Fruit fly (Drosophila melanogaster): ENCODE data around the gene Gr10a.
A peak's percentile ranks its signal among the peaks of the same experiment; 100 is the strongest.

The Gr10a gene

dm6 chrX:11427282-11427689, 10.1 kb upstream of the Gr10a start (continued):
- no peak for TF ChIP-seq Dad (GFP tag; optimal IDR thresholded peaks at IDR 0.05)
- TF ChIP-seq Hand (GFP tag; optimal IDR thresholded peaks at IDR 0.05), result no peak
- no peak for TF ChIP-seq CG2199 (GFP tag; IDR thresholded peaks at IDR 0.05)
- no peak for TF ChIP-seq repo (GFP tag; optimal IDR thresholded peaks at IDR 0.05)
- no peak for TF ChIP-seq cato (GFP tag; optimal IDR thresholded peaks at IDR 0.05; ENCODE audit: borderline replicate concordance)
- TF ChIP-seq odd (GFP tag; optimal IDR thresholded peaks at IDR 0.05), result peak; percentile 42
- TF ChIP-seq gt (GFP tag; IDR thresholded peaks at IDR 0.05), result no peak
- TF ChIP-seq gcm (GFP tag; optimal IDR thresholded peaks at IDR 0.05), result peak; percentile 14
- no peak; the same call in 1 of the 2 replicates for TF ChIP-seq CG31441 (GFP tag; IDR thresholded peaks at IDR 0.05)
- TF ChIP-seq Ets65A (GFP tag), result no peak
- no peak for TF ChIP-seq CG12155 (GFP tag; optimal IDR thresholded peaks at IDR 0.05)
- TF ChIP-seq CG10209 (GFP tag; optimal IDR thresholded peaks at IDR 0.05), result peak; percentile 43
- no peak for TF ChIP-seq B-H2 (GFP tag; optimal IDR thresholded peaks at IDR 0.05)
- TF ChIP-seq Chrac-16 (GFP tag; optimal IDR thresholded peaks at IDR 0.05), result no peak
- TF ChIP-seq GATAe (GFP tag; conservative IDR thresholded peaks at IDR 0.05), result peak; percentile 66; the same call in 1 of the 2 replicates
- peak; percentile 23 for TF ChIP-seq salm (tag; optimal IDR thresholded peaks at IDR 0.05)
- TF ChIP-seq CG7357 (GFP tag; IDR thresholded peaks at IDR 0.05), result no peak

- TF ChIP-seq CG6272 (GFP tag; IDR thresholded peaks at IDR 0.05) (no peak), CG8388 (GFP tag; optimal IDR thresholded peaks at IDR 0.05) (no peak), Ssrp (tag; optimal IDR thresholded peaks at IDR 0.05) (no peak), CG18764 (GFP tag; optimal IDR thresholded peaks at IDR 0.05) (no peak)
These were observed 8.9 kb upstream of the Gr10a start for dm6 chrX:11425956-11426598.

DNA sequence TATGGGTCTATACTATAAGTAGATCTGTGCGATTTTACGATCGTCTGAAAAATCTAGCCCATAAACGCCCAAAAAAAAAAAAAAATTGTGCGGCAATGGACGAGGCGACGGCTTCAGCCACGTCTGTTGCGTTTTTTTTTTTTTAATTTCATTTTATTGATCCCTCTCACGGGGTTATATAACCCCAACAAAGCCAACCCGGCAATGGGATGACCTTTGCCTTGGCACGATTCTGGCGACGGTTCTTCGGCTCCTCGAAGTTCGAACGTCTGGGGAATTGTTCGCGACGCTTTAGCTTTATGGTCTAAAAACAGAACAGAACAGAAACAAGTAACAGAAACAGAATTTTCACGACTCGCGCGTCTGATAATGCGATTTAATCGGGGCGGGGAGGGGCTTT, 8.2 kb upstream of the Gr10a start:
- TF ChIP-seq Dbx (GFP tag; IDR thresholded peaks at IDR 0.05) (0 out of 3 replicates have a peak, but pooled peaks have one; percentile 12), lbe (GFP tag; optimal IDR thresholded peaks at IDR 0.05) (no peak), CG12769 (tag; optimal IDR thresholded peaks at IDR 0.05) (peak; percentile 14), row (GFP tag; IDR thresholded peaks at IDR 0.05) (no peak), CG2199 (GFP tag; IDR thresholded peaks at IDR 0.05) (no peak), Med (GFP tag) (peak; percentile 54), sug (tag; optimal IDR thresholded peaks at IDR 0.05) (peak; percentile 13), fd96Cb (tag; optimal IDR thresholded peaks at IDR 0.05) (no peak), Pdp1 (GFP tag; optimal IDR thresholded peaks at IDR 0.05) (peak in 1 of 2 experiments; percentile 83), crol (GFP tag; IDR thresholded peaks at IDR 0.05) (0 out of 2 replicates have a peak, but pooled peaks have one; percentile 34), chinmo (GFP tag; IDR thresholded peaks at IDR 0.05; ENCODE audit: partially characterized antibody) (0 out of 4 replicates have a peak, but pooled peaks have one; percentile 43), mld (GFP tag; IDR thresholded peaks at IDR 0.05; ENCODE audit: partially characterized antibody) (no peak), grau (tag; optimal IDR thresholded peaks at IDR 0.05) (no peak)

DNA sequence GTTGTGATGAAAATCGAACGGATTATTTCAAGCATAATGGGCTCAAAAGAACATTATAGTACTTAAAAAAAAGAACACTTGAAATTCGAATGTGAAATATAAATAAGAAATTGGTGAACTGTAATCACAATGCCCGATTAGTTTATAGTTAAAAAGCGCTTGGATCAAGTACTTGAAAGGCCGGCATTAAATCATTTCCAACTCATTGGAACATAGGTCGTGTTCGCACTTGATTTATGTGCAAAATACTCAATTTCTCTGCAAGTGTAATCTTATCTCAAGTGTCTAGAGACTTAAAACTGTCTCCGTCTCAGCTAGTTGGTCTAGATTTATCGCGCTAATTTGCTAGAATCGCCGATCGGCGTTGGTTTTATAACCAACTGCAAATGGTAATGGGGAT, 7.3 kb upstream of the Gr10a start:
- TF ChIP-seq exex (tag; optimal IDR thresholded peaks at IDR 0.05) (peak; percentile 89), Elba2 (GFP tag; optimal IDR thresholded peaks at IDR 0.05) (no peak), CG10321 (GFP tag; IDR thresholded peaks at IDR 0.05) (no peak)
